Worm (Caenorhabditis elegans) whole organism, mixed stage, embryonic: Measurements from ENCODE around the gene F07G6.5.

Experiments
- M03D4.4 ChIP-seq: sonication (generic microtip); optimal IDR thresholded peaks from 2 replicates; lab custom pipeline; 2017; ENCODE audit warnings: mild to moderate bottlenecking, missing genetic modification characterization, missing compliant biosample characterization
- bed-3 ChIP-seq: fragments of 200-800 bp; sonication (Bioruptor generic); optimal IDR thresholded peaks from 3 replicates; lab custom pipeline; 2018; ENCODE audit warnings: mild to moderate bottlenecking, missing genetic modification characterization, moderate library complexity, missing compliant biosample characterization
- blmp-1 ChIP-seq: fragments of 150-350 bp; optimal IDR thresholded peaks from 2 replicates; lab custom pipeline; 2014; ENCODE audit warnings: missing biosample characterization, missing genetic modification characterization
- ceh-39 ChIP-seq: fragments of 150-350 bp; optimal IDR thresholded peaks from 2 replicates; lab custom pipeline; 2014; ENCODE audit warnings: missing biosample characterization, missing genetic modification characterization
- ceh-43 ChIP-seq: fragments of 200-800 bp; sonication (Bioruptor generic); optimal IDR thresholded peaks from 2 replicates; lab custom pipeline; 2018; ENCODE audit warnings: mild to moderate bottlenecking, missing genetic modification characterization, moderate library complexity, missing compliant biosample characterization
- ceh-83 ChIP-seq: fragments of 200-800 bp; sonication (Bioruptor generic); optimal IDR thresholded peaks from 2 replicates; lab custom pipeline; 2018; ENCODE audit warnings: mild to moderate bottlenecking, missing genetic modification characterization, missing compliant biosample characterization
- ces-1 ChIP-seq: fragments of 150-350 bp; optimal IDR thresholded peaks from 2 replicates; lab custom pipeline; 2014; ENCODE audit warnings: missing biosample characterization, missing genetic modification reagents, missing genetic modification characterization
- cnd-1 ChIP-seq: fragments of 200-800 bp; sonication (Bioruptor generic); optimal IDR thresholded peaks from 2 replicates; lab custom pipeline; 2018; ENCODE audit warnings: mild to moderate bottlenecking, missing genetic modification characterization, missing compliant biosample characterization
- drap-1 ChIP-seq: fragments of 200-800 bp; sonication (Bioruptor generic); optimal IDR thresholded peaks from 3 replicates; lab custom pipeline; 2018; ENCODE audit warnings: mild to moderate bottlenecking, missing genetic modification characterization, missing compliant biosample characterization
- elt-3 ChIP-seq: fragments of 150-350 bp; optimal IDR thresholded peaks from 2 replicates; lab custom pipeline; 2014; ENCODE audit warnings: missing biosample characterization, missing genetic modification characterization
- flh-1 ChIP-seq: fragments of 200-800 bp; sonication (Bioruptor generic); optimal IDR thresholded peaks from 2 replicates; lab custom pipeline; 2018; ENCODE audit warnings: mild to moderate bottlenecking, missing genetic modification characterization, moderate library complexity, missing compliant biosample characterization
- ham-2 ChIP-seq: fragments of 200-800 bp; sonication (Bioruptor generic); optimal IDR thresholded peaks from 2 replicates; lab custom pipeline; 2018; ENCODE audit warnings: mild to moderate bottlenecking, missing genetic modification characterization, missing compliant biosample characterization
- hlh-1 ChIP-seq: fragments of 150-350 bp; optimal IDR thresholded peaks from 2 replicates; lab custom pipeline; 2014; ENCODE audit warnings: missing biosample characterization, missing genetic modification reagents, missing genetic modification characterization
- lin-13 ChIP-seq: fragments of 150-350 bp; optimal IDR thresholded peaks from 2 replicates; lab custom pipeline; 2014; ENCODE audit warnings: missing biosample characterization, missing genetic modification characterization
- lin-32 ChIP-seq: fragments of 200-800 bp; sonication (Bioruptor generic); optimal IDR thresholded peaks from 2 replicates; lab custom pipeline; 2018; ENCODE audit warnings: mild to moderate bottlenecking, missing genetic modification characterization, missing compliant biosample characterization
- lsy-2 ChIP-seq: fragments of 150-350 bp; optimal IDR thresholded peaks from 2 replicates; lab custom pipeline; 2014; ENCODE audit warnings: missing biosample characterization, missing genetic modification characterization
- mab-5 ChIP-seq: fragments of 150-350 bp; optimal IDR thresholded peaks from 2 replicates; lab custom pipeline; 2014; ENCODE audit warnings: missing biosample characterization, missing genetic modification characterization
- mep-1 ChIP-seq: fragments of 150-350 bp; optimal IDR thresholded peaks from 2 replicates; lab custom pipeline; 2017; ENCODE audit warnings: missing biosample characterization, missing genetic modification reagents, missing genetic modification characterization, inconsistent platforms
- mls-2 ChIP-seq: sonication (generic microtip); optimal IDR thresholded peaks from 2 replicates; lab custom pipeline; 2016; ENCODE audit warnings: mild to moderate bottlenecking, missing genetic modification characterization, moderate library complexity, missing compliant biosample characterization
- nhr-12 ChIP-seq: fragments of 150-350 bp; optimal IDR thresholded peaks from 2 replicates; lab custom pipeline; 2014; ENCODE audit warnings: missing biosample characterization, missing genetic modification characterization
- nhr-2 ChIP-seq: fragments of 150-350 bp; optimal IDR thresholded peaks from 2 replicates; lab custom pipeline; 2014; ENCODE audit warnings: missing biosample characterization, missing genetic modification characterization
- nhr-237 ChIP-seq: fragments of 150-350 bp; optimal IDR thresholded peaks from 2 replicates; lab custom pipeline; 2014; ENCODE audit warnings: missing biosample characterization, missing genetic modification characterization
- pha-4 ChIP-seq: fragments of 150-350 bp; optimal IDR thresholded peaks from 2 replicates; lab custom pipeline; 2018; ENCODE audit warnings: missing biosample characterization, missing genetic modification reagents, missing genetic modification characterization
- snpc-4 ChIP-seq: fragments of 150-350 bp; optimal IDR thresholded peaks from 2 replicates; lab custom pipeline; 2014; ENCODE audit warnings: missing biosample characterization, missing genetic modification characterization
- sptf-1 ChIP-seq: sonication (generic microtip); optimal IDR thresholded peaks from 2 replicates; lab custom pipeline; 2017; ENCODE audit warnings: mild to moderate bottlenecking, missing genetic modification characterization, moderate library complexity, missing compliant biosample characterization
- tbx-8 ChIP-seq: fragments of 200-800 bp; sonication (Bioruptor generic); optimal IDR thresholded peaks from 2 replicates; lab custom pipeline; 2018; ENCODE audit warnings: mild to moderate bottlenecking, missing genetic modification characterization, moderate library complexity, missing compliant biosample characterization
- unc-120 ChIP-seq: sonication (generic microtip); optimal IDR thresholded peaks from 2 replicates; lab custom pipeline; 2017; ENCODE audit warnings: missing genetic modification characterization, missing compliant biosample characterization; ENCODE audit not compliant: poor library complexity, severe bottlenecking
- unc-39 ChIP-seq: fragments of 150-350 bp; optimal IDR thresholded peaks from 2 replicates; lab custom pipeline; 2014; ENCODE audit warnings: missing biosample characterization, missing genetic modification characterization
- unc-62 ChIP-seq: fragments of 150-350 bp; optimal IDR thresholded peaks from 2 replicates; lab custom pipeline; 2014; ENCODE audit warnings: missing biosample characterization, missing genetic modification reagents, missing genetic modification characterization
- zip-8 ChIP-seq: fragments of 150-350 bp; optimal IDR thresholded peaks from 2 replicates; lab custom pipeline; 2014; ENCODE audit warnings: missing biosample characterization, missing genetic modification characterization
- ztf-11 ChIP-seq: fragments of 150-350 bp; optimal IDR thresholded peaks from 2 replicates; lab custom pipeline; 2014; ENCODE audit warnings: missing biosample characterization, missing genetic modification characterization

F07G6.5 gene

DNA sequence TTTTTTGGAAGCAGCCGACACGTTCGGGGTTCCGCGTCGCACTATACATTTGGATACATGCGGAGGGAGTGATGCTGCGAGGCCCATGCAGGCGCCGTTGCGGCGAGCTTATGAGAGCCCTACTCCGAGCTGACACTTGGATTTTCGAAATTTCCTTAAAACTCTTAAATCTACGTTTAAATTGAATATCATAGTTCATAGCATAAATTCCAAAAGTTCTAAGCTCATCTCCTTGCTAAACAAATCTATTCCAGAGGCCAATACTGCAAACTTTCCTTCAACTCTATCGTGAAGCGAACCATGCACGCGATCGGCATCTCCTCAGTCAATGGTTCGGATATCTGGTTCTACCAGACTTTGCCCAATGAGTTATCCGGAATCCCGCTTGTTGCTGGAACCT, 23.1 kb upstream of the F07G6.5 start, which contains the start of gene dgn-3:
TSS of gene dgn-3 (plus strand) at position 301 of the 400 bp plus-strand sequence.
- TF ChIP-seq zip-8 (tag; lab: Kevin White, UChicago) (no peak), drap-1 (GFP tag; lab: Kevin White, UChicago) (no peak), ceh-43 (no peak), mep-1 (no peak), ceh-83 (no peak), mab-5 (tag; lab: Kevin White, UChicago) (no peak), pha-4 (tag; lab: Kevin White, UChicago) (no peak), flh-1 (GFP tag; lab: Kevin White, UChicago) (no peak), M03D4.4 (tag; lab: Kevin White, UChicago) (no peak), sptf-1 (no peak), lin-32 (GFP tag; lab: Kevin White, UChicago) (no peak), unc-62 (GFP tag; lab: Kevin White, UChicago) (no peak), nhr-2 (no peak), elt-3 (tag; lab: Kevin White, UChicago) (no peak), unc-120 (tag; lab: Kevin White, UChicago) (no peak), snpc-4 (tag; lab: Kevin White, UChicago) (no peak)

ce11 chrX:1727056-1727455, 20.6 kb upstream of the F07G6.5 start, which contains the start of gene F07G6.2:
Gene F07G6.2, plus strand, starts transcription at chrX:1727356.
- TF ChIP-seq nhr-12 (tag; lab: Kevin White, UChicago) (no peak), mls-2 (tag; lab: Kevin White, UChicago) (no peak)
- TF ChIP-seq, all 35 proteins: peak for 0

ce11 chrX:1720359-1720758, 13.9 kb upstream of the F07G6.5 start, which contains the start of gene F07G6.8:
Gene F07G6.8, minus strand, starts transcription at chrX:1720459.
- TF ChIP-seq ceh-43, result no peak
- TF ChIP-seq blmp-1 (tag; lab: Kevin White, UChicago), result no peak
- TF ChIP-seq M03D4.4 (tag; lab: Kevin White, UChicago), result no peak
- TF ChIP-seq snpc-4 (tag; lab: Kevin White, UChicago), result no peak
- TF ChIP-seq pha-4 (tag; lab: Kevin White, UChicago), result no peak
- TF ChIP-seq hlh-1 (tag; lab: Kevin White, UChicago), result no peak
- no peak for TF ChIP-seq ztf-11 (tag; lab: Kevin White, UChicago)
- no peak for TF ChIP-seq unc-39 (tag; lab: Kevin White, UChicago)
- TF ChIP-seq nhr-12 (tag; lab: Kevin White, UChicago), result no peak
- TF ChIP-seq, all 35 proteins: peak for 0

DNA sequence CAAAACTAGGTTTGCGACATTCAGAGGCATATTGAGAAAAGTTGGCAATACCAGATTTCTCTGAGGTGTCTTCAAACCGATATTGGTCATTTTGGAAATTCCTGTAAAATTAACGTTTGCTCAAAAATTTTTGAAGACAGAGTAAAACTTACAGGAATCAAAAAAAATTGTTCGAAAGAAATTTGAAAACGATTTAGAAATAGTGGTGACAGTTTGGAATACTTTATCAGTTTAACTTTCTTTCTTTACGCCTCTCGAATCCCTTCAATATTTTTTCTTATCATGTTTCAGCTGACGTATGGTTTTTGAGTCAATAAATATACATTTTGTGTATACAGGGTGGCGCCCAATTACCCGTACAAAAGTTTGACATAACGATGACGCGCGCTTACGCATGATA, 12.0 kb upstream of the F07G6.5 start, which contains the start of gene fbxa-53:
TSS of gene fbxa-53 (minus strand) at position 101 of the 400 bp plus-strand sequence.
- TF ChIP-seq ces-1 (GFP tag; lab: Kevin White, UChicago) (no peak), nhr-12 (tag; lab: Kevin White, UChicago) (no peak), lin-32 (GFP tag; lab: Kevin White, UChicago) (no peak), mls-2 (tag; lab: Kevin White, UChicago) (no peak), lsy-2 (tag; lab: Kevin White, UChicago) (no peak), ham-2 (GFP tag; lab: Kevin White, UChicago) (no peak), cnd-1 (tag; lab: Kevin White, UChicago) (no peak), lin-13 (tag; lab: Kevin White, UChicago) (no peak), unc-62 (GFP tag; lab: Kevin White, UChicago) (no peak), ceh-39 (no peak), bed-3 (GFP tag; lab: Kevin White, UChicago) (no peak), elt-3 (tag; lab: Kevin White, UChicago) (no peak), zip-8 (tag; lab: Kevin White, UChicago) (no peak), unc-120 (tag; lab: Kevin White, UChicago) (no peak)

ce11 chrX:1712538-1712937, 6.1 kb upstream of the F07G6.5 start, which contains the start of gene fbxa-52:
Gene fbxa-52, minus strand, starts transcription at chrX:1712638.
- TF ChIP-seq nhr-237 (tag; lab: Kevin White, UChicago), result no peak
- TF ChIP-seq mab-5 (tag; lab: Kevin White, UChicago), result no peak
- no peak for TF ChIP-seq tbx-8 (GFP tag; lab: Kevin White, UChicago)
- TF ChIP-seq bed-3 (GFP tag; lab: Kevin White, UChicago), result no peak
- TF ChIP-seq elt-3 (tag; lab: Kevin White, UChicago), result no peak
- no peak for TF ChIP-seq pha-4 (tag; lab: Kevin White, UChicago)
- no peak for TF ChIP-seq unc-120 (tag; lab: Kevin White, UChicago)
- no peak for TF ChIP-seq hlh-1 (tag; lab: Kevin White, UChicago)
- TF ChIP-seq mep-1, result no peak
- no peak for TF ChIP-seq nhr-12 (tag; lab: Kevin White, UChicago)
- TF ChIP-seq ztf-11 (tag; lab: Kevin White, UChicago), result no peak
- TF ChIP-seq sptf-1, result no peak
- TF ChIP-seq drap-1 (GFP tag; lab: Kevin White, UChicago), result no peak
- TF ChIP-seq, all 35 proteins: peak for 0
